Fruit fly (Drosophila melanogaster) whole organism, embryonic: ENCODE data around the gene bmm.

Experiments
- B-H2 ChIP-seq: fragments of 200-800 bp; sonication (Bioruptor generic); optimal IDR thresholded peaks from 2 replicates; lab custom pipeline; 2018; ENCODE audit warnings: missing biosample characterization, mild to moderate bottlenecking, missing genetic modification characterization
- CG10209 ChIP-seq: fragments of 200-800 bp; sonication (Bioruptor generic); optimal IDR thresholded peaks from 3 replicates; lab custom pipeline; 2017; ENCODE audit warnings: missing biosample characterization, mild to moderate bottlenecking, missing genetic modification characterization, missing genetic modification reagents
- CG10959 ChIP-seq: fragments of 200-800 bp; sonication (Bioruptor generic); IDR thresholded peaks from 2 replicates; pipeline ENCODE4 v1.3.6; 2022; ENCODE audit warnings: missing biosample characterization, missing genetic modification characterization
- CG10979 ChIP-seq: fragments of 200-800 bp; sonication (Bioruptor generic); optimal IDR thresholded peaks from 2 replicates; lab custom pipeline; 2018; ENCODE audit warnings: missing biosample characterization, mild to moderate bottlenecking, missing genetic modification characterization, moderate library complexity
- CG11247 ChIP-seq: fragments of 200-800 bp; sonication (Bioruptor generic); IDR thresholded peaks from 2 replicates; pipeline ENCODE4 v1.3.6; 2022; ENCODE audit warnings: missing biosample characterization, missing genetic modification characterization
- CG12219 ChIP-seq: fragments of 200-800 bp; sonication (Bioruptor generic); optimal IDR thresholded peaks from 3 replicates; lab custom pipeline; 2018; ENCODE audit warnings: missing biosample characterization, mild to moderate bottlenecking, missing genetic modification characterization
- CG13424 ChIP-seq: fragments of 200-800 bp; sonication (Bioruptor generic); optimal IDR thresholded peaks from 2 replicates; lab custom pipeline; 2019; ENCODE audit warnings: missing biosample characterization, mild to moderate bottlenecking, missing genetic modification characterization, moderate library complexity
- CG14014 ChIP-seq: fragments of 200-800 bp; sonication (Bioruptor generic); IDR thresholded peaks from 2 replicates; pipeline ENCODE4 v1.3.6; 2022; ENCODE audit warnings: missing biosample characterization, missing genetic modification characterization
- CG14441 ChIP-seq: fragments of 200-800 bp; sonication (Bioruptor generic); IDR thresholded peaks from 2 replicates; pipeline ENCODE4 v1.3.6; 2022; ENCODE audit warnings: missing biosample characterization, missing genetic modification characterization
- CG15479 ChIP-seq: fragments of 200-800 bp; sonication (Bioruptor generic); optimal IDR thresholded peaks from 3 replicates; lab custom pipeline; 2019; ENCODE audit warnings: missing biosample characterization, mild to moderate bottlenecking, missing genetic modification characterization, moderate library complexity
- CG16813 ChIP-seq: fragments of 200-800 bp; sonication (Bioruptor generic); IDR thresholded peaks from 3 replicates; pipeline ENCODE4 v1.3.6; 2022; ENCODE audit warnings: missing biosample characterization, missing genetic modification characterization; ENCODE audit not compliant: partially characterized antibody
- CG17328 ChIP-seq: fragments of 200-800 bp; sonication (Bioruptor generic); IDR thresholded peaks from 2 replicates; pipeline ENCODE4 v1.3.6; 2022; ENCODE audit warnings: missing biosample characterization, missing genetic modification characterization
- CG17359 ChIP-seq: fragments of 200-800 bp; sonication (Bioruptor generic); optimal IDR thresholded peaks from 3 replicates; lab custom pipeline; 2018; ENCODE audit warnings: missing biosample characterization, mild to moderate bottlenecking, missing genetic modification characterization, moderate library complexity
- CG2712 ChIP-seq: fragments of 200-800 bp; optimal IDR thresholded peaks from 3 replicates; lab custom pipeline; 2019; ENCODE audit warnings: missing biosample characterization, mild to moderate bottlenecking, missing genetic modification characterization, moderate library complexity
- CG3281 ChIP-seq: fragments of 200-800 bp; sonication (Bioruptor generic); optimal IDR thresholded peaks from 3 replicates; lab custom pipeline; 2017; ENCODE audit warnings: missing biosample characterization, mild to moderate bottlenecking, missing genetic modification characterization
- CG3407 ChIP-seq: fragments of 200-800 bp; sonication (Bioruptor generic); optimal IDR thresholded peaks from 2 replicates; lab custom pipeline; 2018; ENCODE audit warnings: missing biosample characterization, mild to moderate bottlenecking, missing genetic modification characterization
- CG3838 ChIP-seq: fragments of 200-800 bp; sonication (Bioruptor generic); optimal IDR thresholded peaks from 3 replicates; lab custom pipeline; 2016; ENCODE audit warnings: missing biosample characterization, missing genetic modification characterization
- CG4360 ChIP-seq: fragments of 200-800 bp; sonication (Bioruptor generic); IDR thresholded peaks from 2 replicates; pipeline ENCODE4 v1.3.6; 2022; ENCODE audit warnings: missing biosample characterization, missing genetic modification characterization
- CG4617 ChIP-seq: fragments of 200-800 bp; sonication (Bioruptor generic); optimal IDR thresholded peaks from 3 replicates; lab custom pipeline; 2016; ENCODE audit warnings: missing biosample characterization, missing genetic modification characterization, borderline replicate concordance
- CG8290 ChIP-seq, 3 experiments: fragments of 200-800 bp; sonication (Bioruptor generic); optimal IDR thresholded peaks; 2 replicates each; lab custom pipeline; 2016 to 2019; ENCODE audit warnings: missing biosample characterization in 3 of 3, missing genetic modification characterization in 3 of 3, mild to moderate bottlenecking in 2 of 3, moderate library complexity in 1 of 3
- E2f2 ChIP-seq: fragments of 200-800 bp; sonication (Bioruptor generic); IDR thresholded peaks from 2 replicates; pipeline ENCODE4 v1.3.6; 2022; ENCODE audit warnings: missing biosample characterization, missing genetic modification characterization
- HLH3B ChIP-seq: fragments of 200-800 bp; sonication (Bioruptor generic); IDR thresholded peaks from 2 replicates; pipeline ENCODE4 v1.3.6; 2022; ENCODE audit warnings: missing biosample characterization, missing genetic modification characterization
- HLH4C ChIP-seq: fragments of 200-800 bp; sonication (Bioruptor generic); IDR thresholded peaks from 3 replicates; pipeline ENCODE4 v1.3.6; 2022; ENCODE audit warnings: missing biosample characterization, missing genetic modification characterization; ENCODE audit not compliant: partially characterized antibody
- MTF-1 ChIP-seq: fragments of 200-800 bp; sonication (Bioruptor generic); optimal IDR thresholded peaks from 2 replicates; lab custom pipeline; 2018; ENCODE audit warnings: missing biosample characterization, mild to moderate bottlenecking, missing genetic modification characterization, borderline replicate concordance
- Meics ChIP-seq: fragments of 200-800 bp; sonication (Bioruptor generic); optimal IDR thresholded peaks from 2 replicates; lab custom pipeline; 2017; ENCODE audit warnings: missing biosample characterization, mild to moderate bottlenecking, missing genetic modification characterization
- NK7.1 ChIP-seq: fragments of 200-800 bp; sonication (Bioruptor generic); optimal IDR thresholded peaks from 3 replicates; lab custom pipeline; 2016; ENCODE audit warnings: missing biosample characterization, missing genetic modification characterization
- Pdp1 ChIP-seq, 2 experiments: fragments of 200-800 bp; sonication (Bioruptor generic); optimal IDR thresholded peaks; 3 replicates each; lab custom pipeline; 2016; ENCODE audit warnings: missing biosample characterization in 2 of 2, missing genetic modification characterization in 2 of 2, mild to moderate bottlenecking in 1 of 2, moderate library complexity in 1 of 2
- Sry-β ChIP-seq: fragments of 200-800 bp; sonication (Bioruptor generic); optimal IDR thresholded peaks from 2 replicates; lab custom pipeline; 2018; ENCODE audit warnings: missing biosample characterization, mild to moderate bottlenecking, missing genetic modification characterization, moderate library complexity
- Vsx1 ChIP-seq: fragments of 200-800 bp; sonication (Bioruptor generic); optimal IDR thresholded peaks from 2 replicates; lab custom pipeline; 2017; ENCODE audit warnings: missing biosample characterization, mild to moderate bottlenecking, missing genetic modification characterization, missing genetic modification reagents
- ab ChIP-seq: fragments of 200-800 bp; sonication (Bioruptor generic); optimal IDR thresholded peaks from 2 replicates; lab custom pipeline; 2016; ENCODE audit warnings: missing biosample characterization, missing genetic modification characterization
- ap ChIP-seq: fragments of 200-800 bp; sonication (Bioruptor generic); IDR thresholded peaks from 2 replicates; pipeline ENCODE4 v1.3.6; 2022; ENCODE audit warnings: missing biosample characterization, missing genetic modification characterization
- ash1 ChIP-seq: fragments of 200-800 bp; sonication (Bioruptor generic); optimal IDR thresholded peaks from 2 replicates; lab custom pipeline; 2018; ENCODE audit warnings: missing biosample characterization, mild to moderate bottlenecking, missing genetic modification characterization
- btn ChIP-seq: fragments of 200-800 bp; sonication (Bioruptor generic); optimal IDR thresholded peaks from 2 replicates; lab custom pipeline; 2016; ENCODE audit warnings: missing biosample characterization, missing genetic modification characterization
- caup ChIP-seq: fragments of 200-800 bp; sonication (Bioruptor generic); optimal IDR thresholded peaks from 3 replicates; lab custom pipeline; 2017; ENCODE audit warnings: missing biosample characterization, mild to moderate bottlenecking, missing genetic modification characterization, moderate library complexity; ENCODE audit not compliant: severe bottlenecking
- esg ChIP-seq: fragments of 200-800 bp; sonication (Bioruptor generic); conservative IDR thresholded peaks from 2 replicates; pipeline ENCODE4 v1.3.6; 2022; ENCODE audit warnings: missing biosample characterization, missing genetic modification characterization
- fd102C ChIP-seq: fragments of 200-800 bp; sonication (Bioruptor generic); optimal IDR thresholded peaks from 2 replicates; lab custom pipeline; 2018; ENCODE audit warnings: missing biosample characterization, mild to moderate bottlenecking, missing genetic modification characterization, moderate library complexity
- fru ChIP-seq: fragments of >200 bp; optimal IDR thresholded peaks from 2 replicates; lab custom pipeline; 2017
- ind ChIP-seq: fragments of 200-800 bp; sonication (Bioruptor generic); optimal IDR thresholded peaks from 3 replicates; lab custom pipeline; 2016; ENCODE audit warnings: missing biosample characterization, missing genetic modification characterization
- jumu ChIP-seq: fragments of 200-800 bp; sonication (Bioruptor generic); optimal IDR thresholded peaks from 3 replicates; lab custom pipeline; 2016; ENCODE audit warnings: missing biosample characterization, missing genetic modification characterization
- mld ChIP-seq: fragments of 200-800 bp; sonication (Bioruptor generic); IDR thresholded peaks from 3 replicates; pipeline ENCODE4 v1.3.6; 2022; ENCODE audit warnings: missing biosample characterization, missing genetic modification characterization; ENCODE audit not compliant: partially characterized antibody
- nau ChIP-seq: fragments of 200-800 bp; sonication (Bioruptor generic); optimal IDR thresholded peaks from 3 replicates; lab custom pipeline; 2017; ENCODE audit warnings: missing biosample characterization, mild to moderate bottlenecking, missing genetic modification characterization, missing genetic modification reagents
- onecut ChIP-seq: fragments of 200-800 bp; sonication (Bioruptor generic); IDR thresholded peaks from 2 replicates; pipeline ENCODE4 v1.3.6; 2022; ENCODE audit warnings: missing biosample characterization, missing genetic modification characterization
- tna ChIP-seq: fragments of 200-800 bp; sonication (Bioruptor generic); IDR thresholded peaks from 2 replicates; pipeline ENCODE4 v1.3.6; 2022; ENCODE audit warnings: missing biosample characterization, missing genetic modification characterization; ENCODE audit not compliant: partially characterized antibody
- unpg ChIP-seq: fragments of 200-800 bp; sonication (Bioruptor generic); optimal IDR thresholded peaks from 3 replicates; lab custom pipeline; 2018; ENCODE audit warnings: missing biosample characterization, mild to moderate bottlenecking, missing genetic modification characterization, moderate library complexity
- wdn ChIP-seq: fragments of 200-800 bp; sonication (Bioruptor generic); IDR thresholded peaks from 2 replicates; pipeline ENCODE4 v1.3.6; 2022; ENCODE audit warnings: missing biosample characterization, missing genetic modification characterization
- yki ChIP-seq: fragments of >200 bp; optimal IDR thresholded peaks from 3 replicates; lab custom pipeline; 2018
- zf30C ChIP-seq: fragments of 200-800 bp; sonication (Bioruptor generic); optimal IDR thresholded peaks from 3 replicates; lab custom pipeline; 2018; ENCODE audit warnings: missing biosample characterization, mild to moderate bottlenecking, missing genetic modification characterization

bmm gene

DNA sequence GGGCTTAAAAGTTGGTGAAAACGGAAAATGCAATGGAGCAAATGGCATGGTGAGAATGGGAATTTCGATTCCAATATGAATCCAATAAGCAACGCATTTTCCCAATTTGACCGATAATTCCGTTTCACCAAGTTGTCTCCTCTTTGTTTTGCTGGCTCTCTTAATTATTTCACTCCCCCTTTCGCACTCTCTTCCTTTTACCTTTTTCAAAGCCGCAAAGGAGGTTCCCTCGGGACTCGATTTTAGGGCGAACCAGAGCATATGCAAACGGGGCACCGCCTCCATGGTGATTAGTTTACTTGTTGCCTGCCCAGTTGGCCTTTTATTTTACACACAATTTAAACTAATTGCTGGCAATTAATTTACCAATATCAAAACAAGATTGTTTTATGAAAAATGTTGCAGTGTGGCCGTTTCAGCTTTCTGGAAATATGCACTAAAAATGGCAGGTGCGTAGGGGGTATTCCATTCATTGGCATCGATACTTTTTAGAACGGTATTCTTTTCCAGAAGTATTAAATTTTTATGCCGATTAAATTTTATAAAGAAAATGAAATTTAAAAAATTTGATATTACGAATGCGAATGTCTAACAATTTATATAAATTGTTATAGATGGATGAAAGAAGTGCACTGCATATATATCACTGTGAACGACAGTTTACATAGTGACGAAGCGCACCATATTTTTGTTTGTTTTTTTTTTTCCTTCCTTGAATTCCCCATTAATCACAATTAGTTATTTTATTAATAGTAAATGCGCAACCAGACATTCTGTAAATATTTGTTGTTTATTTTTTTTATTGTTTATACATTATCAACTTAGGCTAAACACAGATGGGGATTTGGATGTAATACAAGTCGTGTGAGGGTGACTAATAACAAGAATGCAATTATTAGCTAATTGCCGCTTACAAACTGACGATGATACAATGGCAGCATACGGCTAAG, 10.2 kb downstream of the bmm start, which contains the start of gene mop:
Gene mop (minus strand): TSS at position 419 of the 950 bp plus-strand sequence.
- TF ChIP-seq CG17328 (GFP tag; lab: Robert Waterston, UW) (peak; percentile 62), Sry-β (GFP tag; lab: Kevin White, UChicago) (no peak), zf30C (GFP tag; lab: Kevin White, UChicago) (no peak), CG11247 (GFP tag; lab: Robert Waterston, UW) (0 out of 2 replicates have a peak, but pooled peaks have one; percentile 37), ap (peak; percentile 43; the same call in 1 of the 2 replicates), Pdp1 (GFP tag; optimal IDR thresholded peaks at IDR 0.05; lab: Kevin White, UChicago) (peak in 1 of 2 experiments; percentile 15), fru (lab: Kevin White, UChicago) (no peak), btn (GFP tag; lab: Kevin White, UChicago) (no peak), esg (peak; percentile 59), CG8290 (GFP tag; optimal IDR thresholded peaks at IDR 0.05; lab: Kevin White, UChicago) (peak; percentile 78), CG8290 (tag; optimal IDR thresholded peaks at IDR 0.05; lab: Kevin White, UChicago) (peak in 1 of 2 experiments; percentile 70), yki (lab: Kevin White, UChicago) (no peak), fd102C (GFP tag; lab: Kevin White, UChicago) (no peak), HLH4C (GFP tag; lab: Robert Waterston, UW) (0 out of 3 replicates have a peak, but pooled peaks have one; percentile 46), CG16813 (GFP tag; lab: Robert Waterston, UW) (peak; percentile 39; the same call in 1 of the 3 replicates), MTF-1 (GFP tag; lab: Kevin White, UChicago) (no peak), CG4360 (GFP tag; lab: Robert Waterston, UW) (no peak; the same call in 1 of the 2 replicates), Vsx1 (no peak), CG3407 (GFP tag; lab: Kevin White, UChicago) (no peak), B-H2 (GFP tag; lab: Kevin White, UChicago) (no peak), CG10209 (GFP tag; lab: Kevin White, UChicago) (no peak), E2f2 (GFP tag; lab: Robert Waterston, UW) (peak; percentile 20; the same call in 1 of the 2 replicates), NK7.1 (GFP tag; lab: Kevin White, UChicago) (peak; percentile 17), CG17359 (tag; lab: Kevin White, UChicago) (no peak), CG3838 (GFP tag; lab: Kevin White, UChicago) (no peak), CG10959 (GFP tag; lab: Robert Waterston, UW) (0 out of 2 replicates have a peak, but pooled peaks have one; percentile 20), Meics (GFP tag; lab: Kevin White, UChicago) (peak; percentile 96), ind (GFP tag; lab: Kevin White, UChicago) (no peak), caup (peak; percentile 4), HLH3B (GFP tag; lab: Robert Waterston, UW) (peak; percentile 48), CG12219 (GFP tag; lab: Kevin White, UChicago) (no peak), CG14014 (GFP tag; lab: Robert Waterston, UW) (peak; percentile 55), CG3281 (peak; percentile 43), CG4617 (peak; percentile 55), nau (GFP tag; lab: Kevin White, UChicago) (no peak), CG2712 (tag; lab: Kevin White, UChicago) (no peak), tna (GFP tag; lab: Robert Waterston, UW) (no peak; the same call in 1 of the 2 replicates), ab (GFP tag; lab: Kevin White, UChicago) (no peak), onecut (GFP tag; lab: Robert Waterston, UW) (0 out of 2 replicates have a peak, but pooled peaks have one; percentile 37), CG10979 (tag; lab: Kevin White, UChicago) (peak; percentile 43), CG14441 (GFP tag; lab: Robert Waterston, UW) (peak; percentile 63), CG15479 (GFP tag; lab: Kevin White, UChicago) (no peak), CG13424 (tag; lab: Kevin White, UChicago) (peak; percentile 53), mld (GFP tag; lab: Robert Waterston, UW) (no peak), unpg (GFP tag; lab: Kevin White, UChicago) (no peak), jumu (GFP tag; lab: Kevin White, UChicago) (peak; percentile 24), ash1 (GFP tag; lab: Kevin White, UChicago) (no peak), wdn (peak; percentile 53; the same call in 1 of the 2 replicates)
